Worm (Caenorhabditis elegans) whole organism, L4/young adult: ENCODE data around the gene F54D5.4.

Experiments used
- W03F9.2 ChIP-seq: fragments of 150-350 bp; optimal IDR thresholded peaks from 2 replicates; lab custom pipeline; 2014; ENCODE audit warnings: missing biosample characterization, missing genetic modification characterization
- dao-5 ChIP-seq: sonication (generic microtip); optimal IDR thresholded peaks from 2 replicates; lab custom pipeline; 2016; ENCODE audit warnings: missing genotype, missing genetic modification characterization, moderate library complexity, missing compliant biosample characterization
- him-1 ChIP-seq: sonication (generic microtip); optimal IDR thresholded peaks from 2 replicates; lab custom pipeline; 2016; ENCODE audit warnings: missing genotype, missing genetic modification reagents, missing genetic modification characterization, missing compliant biosample characterization

DNA sequence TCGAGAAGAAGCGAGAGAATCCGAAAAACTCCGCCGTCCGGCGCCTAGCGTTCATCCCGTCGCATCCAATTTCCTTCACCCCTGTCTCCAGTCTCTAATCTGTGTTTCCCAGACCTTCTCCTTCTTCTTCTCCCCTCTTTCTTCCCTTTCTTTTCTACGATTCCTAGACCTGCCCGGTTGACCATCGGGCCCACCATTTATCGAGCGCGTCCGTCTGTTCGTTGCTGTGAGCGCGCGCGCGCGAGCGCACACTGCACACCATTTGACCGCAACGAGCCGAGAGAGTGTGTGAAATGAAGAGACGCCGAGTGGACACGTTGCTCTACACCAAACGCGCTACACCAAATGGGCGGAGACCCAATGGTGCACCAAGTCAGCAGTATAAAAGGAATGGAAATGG, 32.5 kb upstream of the F54D5.4 start:
- TF ChIP-seq him-1 (tag; lab: Kevin White, UChicago), result no peak
- no peak for TF ChIP-seq W03F9.2
- TF ChIP-seq dao-5, result no peak
